Worm (Caenorhabditis elegans) whole organism, early embryonic: ENCODE data around the gene math-33.

Experiments used
- B0310.2 ChIP-seq: sonication (generic microtip); optimal IDR thresholded peaks from 2 replicates; lab custom pipeline; 2016; ENCODE audit warnings: mild to moderate bottlenecking, missing genetic modification characterization, missing compliant biosample characterization
- F13C5.2 ChIP-seq: sonication (generic microtip); optimal IDR thresholded peaks from 2 replicates; lab custom pipeline; 2017; ENCODE audit warnings: mild to moderate bottlenecking, missing genetic modification characterization, inconsistent platforms, missing compliant biosample characterization
- aly-1 ChIP-seq: sonication (generic microtip); optimal IDR thresholded peaks from 2 replicates; lab custom pipeline; 2016; ENCODE audit warnings: missing genetic modification characterization, missing compliant biosample characterization
- ama-1 ChIP-seq: fragments of 150-350 bp; optimal IDR thresholded peaks from 2 replicates; lab custom pipeline; 2014
- ceh-13 ChIP-seq: fragments of 200-800 bp; sonication (Bioruptor generic); optimal IDR thresholded peaks from 2 replicates; lab custom pipeline; 2018; ENCODE audit warnings: mild to moderate bottlenecking, missing genetic modification characterization, missing compliant biosample characterization
- ceh-36 ChIP-seq: sonication (generic microtip); optimal IDR thresholded peaks from 2 replicates; lab custom pipeline; 2016; ENCODE audit warnings: missing genetic modification characterization, inconsistent platforms, missing compliant biosample characterization
- ets-7 ChIP-seq: sonication (generic microtip); optimal IDR thresholded peaks from 2 replicates; lab custom pipeline; 2016; ENCODE audit warnings: missing genotype, missing genetic modification characterization, missing compliant biosample characterization
- flt-1 ChIP-seq: fragments of 200-800 bp; sonication (Bioruptor generic); IDR thresholded peaks from 2 replicates; pipeline ENCODE4 v1.3.6; 2022; ENCODE audit warnings: missing genetic modification characterization, missing compliant biosample characterization
- hmbx-1 ChIP-seq: sonication (generic microtip); optimal IDR thresholded peaks from 2 replicates; lab custom pipeline; 2016; ENCODE audit warnings: mild to moderate bottlenecking, missing genetic modification characterization, missing compliant biosample characterization
- hmg-4 ChIP-seq: fragments of 200-800 bp; sonication (Bioruptor generic); optimal IDR thresholded peaks from 2 replicates; lab custom pipeline; 2018; ENCODE audit warnings: mild to moderate bottlenecking, missing genetic modification characterization, missing compliant biosample characterization
- hnd-1 ChIP-seq: sonication (generic microtip); optimal IDR thresholded peaks from 2 replicates; lab custom pipeline; 2016; ENCODE audit warnings: missing genetic modification characterization, missing compliant biosample characterization
- pes-1 ChIP-seq: fragments of 200-800 bp; sonication (Bioruptor generic); IDR thresholded peaks from 2 replicates; pipeline ENCODE4 v1.3.6; 2022; ENCODE audit warnings: missing genetic modification reagents, missing genetic modification characterization, missing compliant biosample characterization
- scrt-1 ChIP-seq: fragments of 200-800 bp; sonication (Bioruptor generic); IDR thresholded peaks from 2 replicates; pipeline ENCODE4 v1.3.6; 2022; ENCODE audit warnings: missing genetic modification characterization, missing compliant biosample characterization
- sea-1 ChIP-seq: fragments of 200-800 bp; sonication (Bioruptor generic); conservative IDR thresholded peaks from 2 replicates; pipeline ENCODE4 v1.3.6; 2022; ENCODE audit warnings: missing genetic modification characterization, missing compliant biosample characterization
- tbx-11 ChIP-seq: fragments of 200-800 bp; sonication (Bioruptor generic); IDR thresholded peaks from 2 replicates; pipeline ENCODE4 v1.3.6; 2022; ENCODE audit warnings: missing genetic modification characterization, missing compliant biosample characterization
- tbx-37 ChIP-seq: fragments of 200-800 bp; sonication (Bioruptor generic); conservative IDR thresholded peaks from 2 replicates; pipeline ENCODE4 v1.3.6; 2022; ENCODE audit warnings: missing genetic modification reagents, missing genetic modification characterization, missing compliant biosample characterization
- tra-4 ChIP-seq: sonication (generic microtip); optimal IDR thresholded peaks from 2 replicates; lab custom pipeline; 2017; ENCODE audit warnings: missing genetic modification characterization, missing compliant biosample characterization

Gene math-33

DNA sequence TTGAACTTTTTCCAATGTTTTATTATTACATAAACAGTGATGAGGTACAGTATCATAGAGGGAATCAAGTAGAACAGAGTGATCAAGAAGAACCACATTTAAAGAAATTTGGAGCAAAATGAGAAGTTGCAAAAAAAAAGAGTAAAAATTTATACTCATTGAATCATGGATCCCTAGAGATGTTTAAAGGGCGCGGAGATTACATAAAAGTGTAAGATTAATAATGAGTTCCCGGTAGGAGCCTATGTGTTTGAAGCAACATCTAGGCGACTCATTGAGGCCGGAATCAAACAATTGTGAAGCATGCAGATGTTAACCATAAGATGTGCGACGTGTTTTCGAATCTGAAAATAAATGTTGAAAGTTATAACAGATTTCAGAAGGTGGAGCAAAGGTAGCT is 38.6 kb downstream of the math-33 start, which contains the start of gene srg-39:
Gene srg-39, minus strand, starts transcription at position 101 of the 400 bp plus-strand sequence.
- TF ChIP-seq tra-4 (tag; lab: Kevin White, UChicago) (no peak), hnd-1 (no peak), hmg-4 (GFP tag; lab: Kevin White, UChicago) (no peak), hmbx-1 (tag; lab: Kevin White, UChicago) (no peak), ceh-13 (no peak), ets-7 (no peak), B0310.2 (tag; lab: Kevin White, UChicago) (no peak), ama-1 (lab: Kevin White, UChicago) (no peak), sea-1 (GFP tag; lab: Robert Waterston, UW) (no peak), tbx-37 (GFP tag; lab: Robert Waterston, UW) (no peak), tbx-11 (GFP tag; lab: Robert Waterston, UW) (no peak), flt-1 (GFP tag; lab: Robert Waterston, UW) (no peak), pes-1 (no peak)

DNA sequence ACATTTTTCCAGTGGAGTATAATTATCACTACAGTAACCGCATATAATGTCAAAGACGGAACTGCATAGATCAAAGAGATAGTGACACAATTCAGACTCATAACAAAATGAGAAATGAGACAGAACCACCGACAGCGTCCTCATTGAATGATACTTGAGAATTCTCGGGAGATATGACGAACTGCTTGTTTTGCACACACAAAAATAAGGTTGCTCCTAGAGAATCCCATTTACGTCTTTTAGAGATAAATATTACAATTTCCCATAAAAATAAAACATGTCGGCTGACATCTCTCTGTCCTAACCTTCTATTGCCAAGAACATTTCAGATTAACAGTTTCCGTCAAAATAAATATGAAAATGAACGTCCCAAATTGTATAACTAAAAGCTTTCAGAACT is 41.8 kb downstream of the math-33 start, which contains the start of gene srg-38:
Gene srg-38, minus strand, starts transcription at position 101 of the 400 bp plus-strand sequence.
- TF ChIP-seq ceh-13 = no peak
- no peak for TF ChIP-seq ets-7
- no peak for TF ChIP-seq flt-1 (GFP tag; lab: Robert Waterston, UW)
- TF ChIP-seq tbx-11 (GFP tag; lab: Robert Waterston, UW) = no peak
- no peak for TF ChIP-seq ama-1 (lab: Kevin White, UChicago)
- TF ChIP-seq sea-1 (GFP tag; lab: Robert Waterston, UW) = no peak
- TF ChIP-seq aly-1 = no peak
- no peak for TF ChIP-seq hnd-1
- TF ChIP-seq tbx-37 (GFP tag; lab: Robert Waterston, UW) = no peak
- TF ChIP-seq B0310.2 (tag; lab: Kevin White, UChicago) = no peak
- no peak for TF ChIP-seq hmg-4 (GFP tag; lab: Kevin White, UChicago)
- no peak for TF ChIP-seq pes-1
- TF ChIP-seq ceh-36 (tag; lab: Kevin White, UChicago) = no peak
- no peak for TF ChIP-seq scrt-1
- no peak for TF ChIP-seq F13C5.2
- no peak for TF ChIP-seq hmbx-1 (tag; lab: Kevin White, UChicago)
- no peak for TF ChIP-seq tra-4 (tag; lab: Kevin White, UChicago)

DNA sequence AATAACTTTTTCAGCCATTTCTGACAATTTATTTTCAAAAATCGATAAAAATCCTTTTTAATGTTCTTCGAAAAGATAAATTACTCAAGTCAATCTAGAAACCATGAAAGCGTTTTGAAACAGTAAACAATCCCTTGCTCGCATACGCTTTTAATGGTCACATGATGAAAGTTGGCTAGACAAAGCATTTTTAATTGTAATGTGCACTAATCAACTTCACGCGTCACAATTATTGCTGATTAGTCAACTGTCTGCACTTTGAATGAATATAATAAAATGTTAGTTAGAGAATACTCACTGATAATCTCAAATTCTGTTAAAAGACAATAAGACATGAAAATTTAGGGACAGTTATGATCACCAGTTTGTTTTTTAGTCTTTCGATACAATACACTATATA is 42.9 kb downstream of the math-33 start:
- TF ChIP-seq sea-1 (GFP tag; lab: Robert Waterston, UW) = no peak

DNA sequence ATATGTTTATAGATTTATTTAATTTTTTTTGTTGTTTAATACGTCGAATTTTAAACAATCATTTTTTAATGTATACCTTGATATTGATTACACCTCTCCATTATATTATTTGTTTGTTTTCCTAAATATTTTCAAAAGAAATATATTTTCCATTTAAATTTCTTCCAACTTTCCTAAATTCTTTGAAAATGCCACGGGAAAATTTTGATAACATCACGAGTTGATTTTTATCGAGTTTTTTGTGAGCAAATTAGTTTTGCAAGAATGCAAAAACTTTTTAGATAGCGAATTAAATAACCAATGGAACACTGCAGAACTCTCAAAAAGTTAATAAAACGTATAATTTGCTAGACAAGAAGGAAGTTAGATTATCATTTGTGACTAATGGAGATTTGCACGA is 44.2 kb downstream of the math-33 start, which contains the start of gene srg-42:
Gene srg-42, minus strand, starts transcription at position 101 of the 400 bp plus-strand sequence.
- no peak for TF ChIP-seq ceh-13

ce11 chrV:11161791-11162190 is 48.1 kb downstream of the math-33 start, which contains the start of gene srg-41:
Gene srg-41, minus strand, starts transcription at chrV:11161891.
- TF ChIP-seq hmbx-1 (tag; lab: Kevin White, UChicago) (no peak), hmg-4 (GFP tag; lab: Kevin White, UChicago) (no peak), hnd-1 (no peak), ceh-13 (no peak), aly-1 (no peak), ama-1 (lab: Kevin White, UChicago) (no peak)

ce11 chrV:11164475-11164874 is 50.8 kb downstream of the math-33 start, which contains the start of gene srg-40:
Gene srg-40, minus strand, starts transcription at chrV:11164575.
- TF ChIP-seq hmbx-1 (tag; lab: Kevin White, UChicago) (no peak), B0310.2 (tag; lab: Kevin White, UChicago) (no peak), ceh-36 (tag; lab: Kevin White, UChicago) (no peak), tra-4 (tag; lab: Kevin White, UChicago) (no peak), F13C5.2 (no peak), sea-1 (GFP tag; lab: Robert Waterston, UW) (no peak), tbx-37 (GFP tag; lab: Robert Waterston, UW) (no peak), aly-1 (no peak), hnd-1 (no peak), ama-1 (lab: Kevin White, UChicago) (no peak), ets-7 (no peak), flt-1 (GFP tag; lab: Robert Waterston, UW) (no peak), tbx-11 (GFP tag; lab: Robert Waterston, UW) (no peak), pes-1 (no peak), hmg-4 (GFP tag; lab: Kevin White, UChicago) (no peak)

DNA sequence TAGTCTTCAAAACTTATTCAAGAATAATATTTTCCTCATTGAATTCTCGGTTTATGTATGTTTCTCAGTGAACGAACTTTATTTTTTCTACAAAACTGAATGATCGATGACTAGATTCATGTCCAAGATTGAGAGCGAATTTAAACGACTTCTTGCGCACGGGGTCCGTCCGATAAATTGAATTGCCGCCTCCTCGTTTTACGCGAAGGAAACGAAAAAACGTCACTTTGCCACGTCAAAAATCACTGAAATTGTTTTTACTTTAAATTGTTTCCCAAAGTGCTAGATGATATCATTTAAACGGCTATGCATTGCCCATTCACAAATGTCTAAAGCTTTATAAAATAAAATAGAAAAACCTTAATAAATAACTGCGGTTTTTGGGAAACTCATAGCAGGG is 54.0 kb downstream of the math-33 start:
- TF ChIP-seq ceh-36 (tag; lab: Kevin White, UChicago) (no peak), ama-1 (lab: Kevin White, UChicago) (no peak), scrt-1 (no peak), tbx-11 (GFP tag; lab: Robert Waterston, UW) (no peak), F13C5.2 (no peak), hmg-4 (GFP tag; lab: Kevin White, UChicago) (no peak), hmbx-1 (tag; lab: Kevin White, UChicago) (no peak), ets-7 (no peak), sea-1 (GFP tag; lab: Robert Waterston, UW) (no peak), B0310.2 (tag; lab: Kevin White, UChicago) (no peak), flt-1 (GFP tag; lab: Robert Waterston, UW) (no peak), ceh-13 (no peak), aly-1 (no peak), pes-1 (no peak), hnd-1 (no peak), tra-4 (tag; lab: Kevin White, UChicago) (no peak), tbx-37 (GFP tag; lab: Robert Waterston, UW) (no peak)
